Worm (Caenorhabditis elegans) whole organism, late embryonic: Measurements from ENCODE around the gene D2085.7.

ENCODE experiments used
- ama-1 ChIP-seq: fragments of 150-350 bp; optimal IDR thresholded peaks from 2 replicates; lab custom pipeline; 2014
- ceh-45 ChIP-seq: fragments of 200-800 bp; sonication (Bioruptor generic); IDR thresholded peaks from 2 replicates; pipeline ENCODE4 v1.3.6; 2022; ENCODE audit warnings: missing genetic modification reagents, missing genetic modification characterization, missing compliant biosample characterization
- ceh-6 ChIP-seq: fragments of 200-800 bp; sonication (Bioruptor generic); optimal IDR thresholded peaks from 2 replicates; lab custom pipeline; 2018; ENCODE audit warnings: mild to moderate bottlenecking, missing genetic modification characterization, missing compliant biosample characterization
- dmd-4 ChIP-seq: sonication (generic microtip); optimal IDR thresholded peaks from 2 replicates; lab custom pipeline; 2016; ENCODE audit warnings: borderline replicate concordance, missing genetic modification characterization, missing compliant biosample characterization
- ets-4 ChIP-seq: sonication (generic microtip); optimal IDR thresholded peaks from 2 replicates; lab custom pipeline; 2016; ENCODE audit warnings: missing genetic modification characterization, missing compliant biosample characterization
- eyg-1 ChIP-seq: sonication (generic microtip); optimal IDR thresholded peaks from 2 replicates; lab custom pipeline; 2016; ENCODE audit warnings: missing genotype, missing genetic modification characterization, missing compliant biosample characterization
- fkh-10 ChIP-seq: fragments of 150-350 bp; optimal IDR thresholded peaks from 2 replicates; lab custom pipeline; 2014; ENCODE audit warnings: missing biosample characterization, missing genetic modification reagents, missing genetic modification characterization
- fkh-6 ChIP-seq: sonication (generic microtip); optimal IDR thresholded peaks from 2 replicates; lab custom pipeline; 2016; ENCODE audit warnings: missing genetic modification characterization, missing compliant biosample characterization
- hlh-13 ChIP-seq: fragments of 200-800 bp; sonication (Bioruptor generic); optimal IDR thresholded peaks from 2 replicates; lab custom pipeline; 2018; ENCODE audit warnings: mild to moderate bottlenecking, missing genetic modification characterization, missing compliant biosample characterization
- tbx-2 ChIP-seq: sonication (generic microtip); optimal IDR thresholded peaks from 2 replicates; lab custom pipeline; 2016; ENCODE audit warnings: missing genetic modification characterization, missing compliant biosample characterization

- TF ChIP-seq ceh-45 (GFP tag; lab: Robert Waterston, UW), result no peak
- no peak for TF ChIP-seq ets-4 (tag; lab: Kevin White, UChicago)
- no peak for TF ChIP-seq fkh-6 (tag; lab: Kevin White, UChicago)
- no peak for TF ChIP-seq ceh-6 (GFP tag; lab: Kevin White, UChicago)
- no peak for TF ChIP-seq eyg-1 (tag; lab: Kevin White, UChicago)
- TF ChIP-seq fkh-10 (GFP tag; lab: Kevin White, UChicago), result no peak
- no peak for TF ChIP-seq tbx-2 (tag; lab: Kevin White, UChicago)
- no peak for TF ChIP-seq hlh-13 (GFP tag; lab: Kevin White, UChicago)
- no peak for TF ChIP-seq dmd-4 (tag; lab: Kevin White, UChicago)
- no peak for TF ChIP-seq ama-1 (lab: Kevin White, UChicago)
Observed at ce11 chrII:8639553-8639952, 1.6 kb upstream of the D2085.7 start.
